Fruit fly (Drosophila melanogaster): Measurements from ENCODE around the gene CG6769.
A peak's percentile ranks its signal among the peaks of the same experiment; 100 is the strongest.

The CG6769 gene

DNA sequence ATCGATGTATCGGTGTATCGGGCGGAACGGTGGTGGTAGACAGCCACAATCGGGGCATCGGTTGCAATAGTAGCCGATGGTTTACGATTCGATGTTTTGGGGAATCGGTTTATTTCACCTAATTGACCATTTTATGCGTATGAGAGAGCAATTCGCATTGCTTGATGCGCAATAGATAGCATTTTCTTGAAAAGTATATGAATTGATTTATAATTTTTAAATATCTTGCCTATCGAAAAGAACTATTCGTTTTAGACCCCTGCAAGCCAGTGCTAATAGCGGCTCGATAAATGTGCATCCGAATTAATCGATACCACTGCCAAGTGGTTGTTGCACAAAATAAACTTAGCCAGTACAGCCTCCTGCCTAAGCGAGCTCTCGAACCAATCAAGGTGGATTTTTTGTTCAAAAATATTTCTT is 26.4 kb downstream of the CG6769 start, which contains the start of gene mnb (continued):
- TF ChIP-seq CG14965 (GFP tag; optimal IDR thresholded peaks at IDR 0.05; ENCODE audit: borderline replicate concordance) = no peak
- no peak for TF ChIP-seq crol (GFP tag; IDR thresholded peaks at IDR 0.05)
- no peak for TF ChIP-seq MESR4 (GFP tag; optimal IDR thresholded peaks at IDR 0.05)
- TF ChIP-seq trem (tag; optimal IDR thresholded peaks at IDR 0.05) = peak; percentile 58
- TF ChIP-seq CG34422 (GFP tag; IDR thresholded peaks at IDR 0.05) = no peak
- TF ChIP-seq bcd (GFP tag; optimal IDR thresholded peaks at IDR 0.05) = peak; percentile 28
- no peak for TF ChIP-seq CG2202 (tag; optimal IDR thresholded peaks at IDR 0.05)
- peak; percentile 62 for TF ChIP-seq CG17186 (GFP tag; optimal IDR thresholded peaks at IDR 0.05)
- no peak for TF ChIP-seq Jarid2 (GFP tag; optimal IDR thresholded peaks at IDR 0.05)
- TF ChIP-seq CG10543 (GFP tag; optimal IDR thresholded peaks at IDR 0.05) = no peak
- no peak for TF ChIP-seq kah (GFP tag; optimal IDR thresholded peaks at IDR 0.05)
- TF ChIP-seq CG16779 (GFP tag; IDR thresholded peaks at IDR 0.05) = no peak
- no peak for TF ChIP-seq CG34376 (GFP tag; optimal IDR thresholded peaks at IDR 0.05)
- no peak for TF ChIP-seq CG14014 (GFP tag; IDR thresholded peaks at IDR 0.05)
- no peak for TF ChIP-seq CG17568 (GFP tag; optimal IDR thresholded peaks at IDR 0.05)
- TF ChIP-seq zfh1 (GFP tag; IDR thresholded peaks at IDR 0.05) = no peak
- no peak for TF ChIP-seq Hey (tag; optimal IDR thresholded peaks at IDR 0.05)
- TF ChIP-seq ac (GFP tag; optimal IDR thresholded peaks at IDR 0.05) = no peak
- TF ChIP-seq CG10321 (GFP tag; IDR thresholded peaks at IDR 0.05) = no peak
- TF ChIP-seq lola (GFP tag; optimal IDR thresholded peaks at IDR 0.05) = no peak
- TF ChIP-seq so (GFP tag; IDR thresholded peaks at IDR 0.05) = no peak
- no peak for TF ChIP-seq bowl (GFP tag; IDR thresholded peaks at IDR 0.05)
- TF ChIP-seq sna (GFP tag; IDR thresholded peaks at IDR 0.05; ENCODE audit: partially characterized antibody) = peak; percentile 99
- no peak for TF ChIP-seq CG6689 (GFP tag; IDR thresholded peaks at IDR 0.05)
- no peak for TF ChIP-seq CG1024 (GFP tag; IDR thresholded peaks at IDR 0.05)
- TF ChIP-seq Asciz (GFP tag; optimal IDR thresholded peaks at IDR 0.05) = no peak
- TF ChIP-seq CG15479 (GFP tag; optimal IDR thresholded peaks at IDR 0.05) = no peak
- no peak for TF ChIP-seq jumu (GFP tag; optimal IDR thresholded peaks at IDR 0.05)
- no peak for TF ChIP-seq pum (GFP tag; optimal IDR thresholded peaks at IDR 0.05)
- no peak for TF ChIP-seq vfl (GFP tag; optimal IDR thresholded peaks at IDR 0.05)
- TF ChIP-seq E2f1 (GFP tag; IDR thresholded peaks at IDR 0.05) = no peak
- TF ChIP-seq CG5953 (GFP tag; IDR thresholded peaks at IDR 0.05) = no peak
- no peak for TF ChIP-seq CG16815 (GFP tag; optimal IDR thresholded peaks at IDR 0.05)
- TF ChIP-seq cad (GFP tag; optimal IDR thresholded peaks at IDR 0.05) = no peak
- no peak for TF ChIP-seq CG3065 (GFP tag; optimal IDR thresholded peaks at IDR 0.05)
- no peak for TF ChIP-seq pros (GFP tag; optimal IDR thresholded peaks at IDR 0.05)
- no peak for TF ChIP-seq kni (GFP tag; optimal IDR thresholded peaks at IDR 0.05)
- no peak for TF ChIP-seq CG14441 (GFP tag; IDR thresholded peaks at IDR 0.05)
- no peak for TF ChIP-seq ftz-f1 (GFP tag; optimal IDR thresholded peaks at IDR 0.05)
- no peak for TF ChIP-seq NfI (GFP tag; optimal IDR thresholded peaks at IDR 0.05)
- no peak for TF ChIP-seq gcm (GFP tag; optimal IDR thresholded peaks at IDR 0.05)
- TF ChIP-seq Gsc (GFP tag; IDR thresholded peaks at IDR 0.05) = no peak
- no peak for TF ChIP-seq CG7928 (GFP tag; optimal IDR thresholded peaks at IDR 0.05)
- peak; percentile 19 for TF ChIP-seq CG1603 (tag; optimal IDR thresholded peaks at IDR 0.05)
- peak; percentile 34; the same call in 1 of the 2 replicates for TF ChIP-seq Rfx (GFP tag; IDR thresholded peaks at IDR 0.05)
- TF ChIP-seq phol (tag; optimal IDR thresholded peaks at IDR 0.05) = peak; percentile 41
- no peak for TF ChIP-seq sqz (GFP tag; optimal IDR thresholded peaks at IDR 0.05)
- no peak for TF ChIP-seq CG13296 (GFP tag; optimal IDR thresholded peaks at IDR 0.05)
- peak; percentile 8; the same call in 1 of the 3 replicates for TF ChIP-seq CG11456 (GFP tag; IDR thresholded peaks at IDR 0.05)
- no peak for TF ChIP-seq ci (GFP tag; IDR thresholded peaks at IDR 0.05)
- no peak for TF ChIP-seq CG11695 (GFP tag; IDR thresholded peaks at IDR 0.05)
- TF ChIP-seq CG15011 (GFP tag; optimal IDR thresholded peaks at IDR 0.05) = no peak

Data from whole organism, embryonic.